Worm (Caenorhabditis elegans) whole organism, L1 larva: ENCODE data around the gene F17C8.3.

Experiments used
- C34B4.2 ChIP-seq: sonication (generic microtip); optimal IDR thresholded peaks from 2 replicates; lab custom pipeline; 2017; ENCODE audit warnings: mild to moderate bottlenecking, missing genetic modification characterization, missing compliant biosample characterization
- aha-1 ChIP-seq: fragments of 150-350 bp; optimal IDR thresholded peaks from 2 replicates; lab custom pipeline; 2014; ENCODE audit warnings: missing biosample characterization, missing genetic modification characterization
- aly-2 ChIP-seq: fragments of 150-350 bp; optimal IDR thresholded peaks from 2 replicates; lab custom pipeline; 2014; ENCODE audit warnings: missing biosample characterization, missing genetic modification characterization
- blmp-1 ChIP-seq: fragments of 150-350 bp; optimal IDR thresholded peaks from 2 replicates; lab custom pipeline; 2014; ENCODE audit warnings: missing biosample characterization, missing genetic modification characterization
- ceh-63 ChIP-seq: fragments of 200-800 bp; sonication (Bioruptor generic); optimal IDR thresholded peaks from 2 replicates; lab custom pipeline; 2018; ENCODE audit warnings: mild to moderate bottlenecking, missing genetic modification characterization, missing compliant biosample characterization
- ceh-88 ChIP-seq: fragments of 200-800 bp; sonication (Bioruptor generic); IDR thresholded peaks from 2 replicates; pipeline ENCODE4 v1.3.6; 2022; ENCODE audit warnings: missing genetic modification characterization, missing compliant biosample characterization
- dsc-1 ChIP-seq: sonication (generic microtip); optimal IDR thresholded peaks from 2 replicates; lab custom pipeline; 2016; ENCODE audit warnings: mild to moderate bottlenecking, missing genetic modification characterization, missing compliant biosample characterization
- efl-1 ChIP-seq, 4 experiments: fragments of 150-350 bp; optimal IDR thresholded peaks in 3 of 4; peaks in 1 of 4; 1 replicate in 1 of 4; 2 replicates in 3 of 4; lab custom pipeline; 2014; ENCODE audit warnings: missing biosample characterization in 2 of 4, missing genetic modification characterization in 2 of 4, missing genetic modification reagents in 2 of 4
- egl-13 ChIP-seq: sonication (generic microtip); optimal IDR thresholded peaks from 2 replicates; lab custom pipeline; 2016; ENCODE audit warnings: missing genotype, missing genetic modification reagents, missing genetic modification characterization, missing compliant biosample characterization
- elt-2 ChIP-seq: sonication (generic microtip); optimal IDR thresholded peaks from 2 replicates; lab custom pipeline; 2016; ENCODE audit warnings: missing genetic modification characterization, mild to moderate bottlenecking, inconsistent platforms, missing compliant biosample characterization, missing genetic modification reagents
- ets-5 ChIP-seq: fragments of 200-800 bp; sonication (Bioruptor generic); IDR thresholded peaks from 2 replicates; pipeline ENCODE4 v1.3.6; 2022; ENCODE audit warnings: missing genetic modification characterization, missing compliant biosample characterization
- fkh-4 ChIP-seq: sonication (generic microtip); optimal IDR thresholded peaks from 2 replicates; lab custom pipeline; 2016; ENCODE audit warnings: missing compliant biosample characterization, missing genetic modification characterization, borderline replicate concordance
- fkh-8 ChIP-seq: sonication (generic microtip); optimal IDR thresholded peaks from 2 replicates; lab custom pipeline; 2016; ENCODE audit warnings: mild to moderate bottlenecking, missing genetic modification characterization, missing compliant biosample characterization
- fos-1 ChIP-seq: fragments of 150-350 bp; optimal IDR thresholded peaks from 2 replicates; lab custom pipeline; 2014; ENCODE audit warnings: missing biosample characterization, missing genetic modification characterization
- grh-1 ChIP-seq: fragments of 200-800 bp; sonication (Bioruptor generic); IDR thresholded peaks from 2 replicates; pipeline ENCODE4 v1.3.6; 2022; ENCODE audit warnings: missing genetic modification reagents, missing genetic modification characterization, missing compliant biosample characterization
- hlh-17 ChIP-seq: fragments of 200-800 bp; sonication (Bioruptor generic); optimal IDR thresholded peaks from 2 replicates; lab custom pipeline; 2018; ENCODE audit warnings: missing genetic modification characterization, mild to moderate bottlenecking, missing compliant biosample characterization, moderate library complexity, borderline replicate concordance
- hlh-4 ChIP-seq: sonication (generic microtip); optimal IDR thresholded peaks from 2 replicates; lab custom pipeline; 2016; ENCODE audit warnings: mild to moderate bottlenecking, missing genetic modification characterization, missing compliant biosample characterization
- irx-1 ChIP-seq: sonication (generic microtip); optimal IDR thresholded peaks from 2 replicates; lab custom pipeline; 2016; ENCODE audit warnings: missing genetic modification characterization, missing compliant biosample characterization
- isw-1 ChIP-seq: fragments of 200-800 bp; sonication (Bioruptor generic); IDR thresholded peaks from 2 replicates; pipeline ENCODE4 v1.3.6; 2022; ENCODE audit warnings: missing genetic modification characterization, missing compliant biosample characterization
- jun-1 ChIP-seq: fragments of 150-350 bp; optimal IDR thresholded peaks from 2 replicates; lab custom pipeline; 2014; ENCODE audit warnings: missing biosample characterization, missing genetic modification reagents, missing genetic modification characterization
- lin-13 ChIP-seq: fragments of 150-350 bp; optimal IDR thresholded peaks from 2 replicates; lab custom pipeline; 2014; ENCODE audit warnings: missing biosample characterization, missing genetic modification reagents, missing genetic modification characterization
- lin-15B ChIP-seq: fragments of 150-350 bp; sonication (generic microtip); optimal IDR thresholded peaks from 3 replicates; lab custom pipeline; 2014; ENCODE audit warnings: missing biosample characterization, missing genetic modification characterization
- lin-35 ChIP-seq, 2 experiments: fragments of 150-350 bp; optimal IDR thresholded peaks; 2 replicates each; lab custom pipeline; 2014; ENCODE audit warnings: missing biosample characterization in 2 of 2, missing genetic modification characterization in 2 of 2, missing genetic modification reagents in 2 of 2
- lin-39 ChIP-seq: fragments of 150-350 bp; optimal IDR thresholded peaks from 2 replicates; lab custom pipeline; 2014; ENCODE audit warnings: missing biosample characterization, missing genetic modification reagents, missing genetic modification characterization
- lsy-2 ChIP-seq, 2 experiments: fragments of 150-350 bp; optimal IDR thresholded peaks; 2 replicates each; lab custom pipeline; 2014; ENCODE audit warnings: missing biosample characterization in 2 of 2, missing genetic modification characterization in 2 of 2
- mdl-1 ChIP-seq, 2 experiments: fragments of 150-350 bp; optimal IDR thresholded peaks; 2 replicates each; lab custom pipeline; 2014 to 2017; ENCODE audit warnings: missing biosample characterization in 2 of 2, missing genetic modification characterization in 2 of 2, inconsistent platforms in 1 of 2
- nhr-19 ChIP-seq: fragments of 200-800 bp; sonication (Bioruptor generic); conservative IDR thresholded peaks from 2 replicates; pipeline ENCODE4 v1.3.6; 2022; ENCODE audit warnings: missing genetic modification characterization, missing compliant biosample characterization
- nhr-20 ChIP-seq: sonication (generic microtip); optimal IDR thresholded peaks from 2 replicates; lab custom pipeline; 2016; ENCODE audit warnings: mild to moderate bottlenecking, missing genetic modification characterization, missing compliant biosample characterization
- nhr-237 ChIP-seq: fragments of 150-350 bp; optimal IDR thresholded peaks from 2 replicates; lab custom pipeline; 2014; ENCODE audit warnings: missing biosample characterization, missing genetic modification characterization
- nhr-47 ChIP-seq: sonication (generic microtip); optimal IDR thresholded peaks from 2 replicates; lab custom pipeline; 2016; ENCODE audit warnings: mild to moderate bottlenecking, missing genetic modification characterization, moderate library complexity, missing compliant biosample characterization
- nhr-77 ChIP-seq: fragments of 150-350 bp; optimal IDR thresholded peaks from 2 replicates; lab custom pipeline; 2014; ENCODE audit warnings: missing biosample characterization, missing genetic modification characterization
- nhr-84 ChIP-seq: sonication (generic microtip); optimal IDR thresholded peaks from 2 replicates; lab custom pipeline; 2017; ENCODE audit warnings: missing biosample characterization, missing genetic modification characterization
- nhr-85 ChIP-seq: sonication (generic microtip); peaks from one replicate; lab custom pipeline; 2016; ENCODE audit warnings: missing genetic modification characterization, inconsistent platforms, missing compliant biosample characterization
- pag-3 ChIP-seq: sonication (generic microtip); optimal IDR thresholded peaks from 2 replicates; lab custom pipeline; 2017; ENCODE audit warnings: missing genetic modification characterization, mild to moderate bottlenecking, missing compliant biosample characterization, antibody characterized with exemption, borderline replicate concordance; ENCODE audit not compliant: insufficient read depth
- pax-3 ChIP-seq: fragments of 200-800 bp; sonication (Bioruptor generic); optimal IDR thresholded peaks from 2 replicates; lab custom pipeline; 2018; ENCODE audit warnings: mild to moderate bottlenecking, missing genetic modification characterization, moderate library complexity, missing compliant biosample characterization
- pqm-1 ChIP-seq: sonication (generic microtip); optimal IDR thresholded peaks from 3 replicates; lab custom pipeline; 2017; ENCODE audit warnings: missing biosample characterization, missing genetic modification characterization
- rnt-1 ChIP-seq: sonication (generic microtip); optimal IDR thresholded peaks from 2 replicates; lab custom pipeline; 2016; ENCODE audit warnings: mild to moderate bottlenecking, missing genetic modification characterization, moderate library complexity, missing compliant biosample characterization
- skn-1 ChIP-seq: fragments of 150-350 bp; optimal IDR thresholded peaks from 2 replicates; lab custom pipeline; 2014; ENCODE audit warnings: missing biosample characterization, missing genetic modification characterization
- sox-4 ChIP-seq: sonication (generic microtip); optimal IDR thresholded peaks from 2 replicates; lab custom pipeline; 2016; ENCODE audit warnings: missing genetic modification characterization, missing compliant biosample characterization
- sup-37 ChIP-seq: fragments of 200-800 bp; sonication (Bioruptor generic); optimal IDR thresholded peaks from 2 replicates; lab custom pipeline; 2018; ENCODE audit warnings: mild to moderate bottlenecking, missing genetic modification characterization, missing compliant biosample characterization
- tbx-2 ChIP-seq: sonication (generic microtip); optimal IDR thresholded peaks from 2 replicates; lab custom pipeline; 2016; ENCODE audit warnings: missing genetic modification characterization, missing compliant biosample characterization
- unc-130 ChIP-seq: fragments of 150-350 bp; optimal IDR thresholded peaks from 2 replicates; lab custom pipeline; 2017; ENCODE audit warnings: missing biosample characterization, missing genetic modification characterization, inconsistent platforms
- unc-30 ChIP-seq: sonication (generic microtip); optimal IDR thresholded peaks from 2 replicates; lab custom pipeline; 2017; ENCODE audit warnings: missing biosample characterization, missing genetic modification characterization
- unc-62 ChIP-seq: fragments of 150-350 bp; optimal IDR thresholded peaks from 2 replicates; lab custom pipeline; 2014; ENCODE audit warnings: missing biosample characterization, missing genetic modification reagents, missing genetic modification characterization
- vab-15 ChIP-seq: sonication (generic microtip); optimal IDR thresholded peaks from 2 replicates; lab custom pipeline; 2017; ENCODE audit warnings: missing genotype, mild to moderate bottlenecking, missing genetic modification characterization, missing compliant biosample characterization
- xbp-1 ChIP-seq: sonication (generic microtip); optimal IDR thresholded peaks from 2 replicates; lab custom pipeline; 2016; ENCODE audit warnings: missing genetic modification characterization, missing compliant biosample characterization
- zag-1 ChIP-seq: fragments of 150-350 bp; optimal IDR thresholded peaks from 2 replicates; lab custom pipeline; 2014; ENCODE audit warnings: missing biosample characterization, missing genetic modification characterization
- zip-4 ChIP-seq: fragments of 200-800 bp; sonication (Bioruptor generic); optimal IDR thresholded peaks from 2 replicates; lab custom pipeline; 2018; ENCODE audit warnings: mild to moderate bottlenecking, missing genetic modification characterization, moderate library complexity, missing compliant biosample characterization
- ztf-11 ChIP-seq, 2 experiments: sonication (generic microtip); optimal IDR thresholded peaks; 2 replicates each; lab custom pipeline; 2016 to 2017; ENCODE audit warnings: missing genetic modification characterization in 2 of 2, missing biosample characterization in 1 of 2, missing compliant biosample characterization in 1 of 2
- ztf-4 ChIP-seq: fragments of 150-350 bp; optimal IDR thresholded peaks from 2 replicates; lab custom pipeline; 2014; ENCODE audit warnings: missing biosample characterization, missing genetic modification characterization

The F17C8.3 gene

DNA sequence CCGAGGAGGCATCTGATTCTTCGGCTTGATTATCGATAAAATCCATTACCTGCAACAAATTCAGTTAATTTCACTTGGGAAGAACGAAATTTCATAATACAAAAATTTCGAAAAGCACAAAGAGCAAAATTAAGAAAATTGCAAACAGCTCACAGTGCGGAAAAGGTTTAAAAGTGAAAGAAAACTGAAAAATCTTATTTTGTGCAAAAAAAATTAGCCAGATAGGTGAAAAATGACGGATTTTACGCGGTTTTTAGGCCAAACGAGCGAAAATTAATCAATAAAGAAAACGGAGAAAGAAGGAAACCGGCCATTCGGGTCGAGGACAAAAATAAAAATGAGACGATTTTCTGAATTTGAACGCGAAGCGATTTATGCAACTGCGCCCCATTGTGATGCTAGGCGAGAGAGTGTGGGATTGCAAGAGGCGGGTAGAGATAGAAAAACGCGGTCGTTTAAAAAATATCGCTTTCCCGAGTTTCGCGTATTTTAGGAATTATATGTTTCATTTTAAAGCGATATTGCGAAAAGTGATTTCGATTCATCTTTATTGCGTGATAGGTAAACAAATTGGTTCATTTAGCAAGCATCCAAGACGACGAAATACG, 11.0 kb upstream of the F17C8.3 start, which contains the start of gene emb-5 (continued):
- TF ChIP-seq aly-2 (tag; lab: Kevin White, UChicago): peak; percentile 7
- TF ChIP-seq vab-15 (tag; lab: Kevin White, UChicago): no peak
- TF ChIP-seq jun-1 (tag; lab: Kevin White, UChicago): peak; percentile 59
- no peak for TF ChIP-seq ztf-11 (tag; optimal IDR thresholded peaks at IDR 0.05; lab: Kevin White, UChicago)
- TF ChIP-seq hlh-4 (tag; lab: Kevin White, UChicago): no peak
- peak; percentile 28 for TF ChIP-seq nhr-77 (tag; lab: Kevin White, UChicago)
- peak; percentile 62 for TF ChIP-seq fkh-8 (tag; lab: Kevin White, UChicago)
- peak; percentile 58; the same call in 1 of the 2 replicates for TF ChIP-seq grh-1 (GFP tag; lab: Robert Waterston, UW)
- TF ChIP-seq nhr-84 (tag; lab: Kevin White, UChicago): no peak
- no peak for TF ChIP-seq unc-62 (GFP tag; lab: Kevin White, UChicago)
- no peak for TF ChIP-seq aha-1 (tag; lab: Kevin White, UChicago)
- TF ChIP-seq mdl-1 (tag; optimal IDR thresholded peaks at IDR 0.05; lab: Kevin White, UChicago): peak in 1 of 2 experiments; percentile 36
- TF ChIP-seq blmp-1 (tag; lab: Kevin White, UChicago): no peak
- TF ChIP-seq sox-4 (tag; lab: Kevin White, UChicago): no peak
- peak; percentile 86 for TF ChIP-seq rnt-1 (tag; lab: Kevin White, UChicago)
- no peak for TF ChIP-seq fkh-4 (tag; lab: Kevin White, UChicago)
- peak; percentile 77 for TF ChIP-seq nhr-47 (tag; lab: Kevin White, UChicago)
- no peak for TF ChIP-seq pqm-1
- peak; percentile 59 for TF ChIP-seq lin-39 (tag; lab: Kevin White, UChicago)
- no peak for TF ChIP-seq dsc-1
- peak; percentile 36 for TF ChIP-seq sup-37 (GFP tag; lab: Kevin White, UChicago)
- peak; percentile 71 for TF ChIP-seq skn-1
- peak; percentile 72 for TF ChIP-seq xbp-1 (tag; lab: Kevin White, UChicago)
- TF ChIP-seq pag-3 (tag; lab: Kevin White, UChicago): no peak
- peak; percentile 39 for TF ChIP-seq fos-1
- TF ChIP-seq unc-30 (tag; lab: Kevin White, UChicago): no peak
- TF ChIP-seq zag-1 (tag; lab: Kevin White, UChicago): no peak
- TF ChIP-seq C34B4.2 (tag; lab: Kevin White, UChicago): no peak
- TF ChIP-seq unc-130 (tag; lab: Kevin White, UChicago): no peak
- peak; percentile 75 for TF ChIP-seq isw-1
- TF ChIP-seq hlh-17: no peak
- no peak for TF ChIP-seq tbx-2 (tag; lab: Kevin White, UChicago)
- no peak for TF ChIP-seq ceh-88
- no peak for TF ChIP-seq zip-4
- TF ChIP-seq nhr-20 (tag; lab: Kevin White, UChicago): peak; percentile 67
- peak; percentile 74 for TF ChIP-seq lin-15B (tag; lab: Kevin White, UChicago)
- TF ChIP-seq egl-13 (tag; lab: Kevin White, UChicago): no peak
- peak in 1 of 2 experiments; percentile 76 for TF ChIP-seq lsy-2 (tag; optimal IDR thresholded peaks at IDR 0.05; lab: Kevin White, UChicago)
- TF ChIP-seq nhr-85: peak; percentile 80

DNA sequence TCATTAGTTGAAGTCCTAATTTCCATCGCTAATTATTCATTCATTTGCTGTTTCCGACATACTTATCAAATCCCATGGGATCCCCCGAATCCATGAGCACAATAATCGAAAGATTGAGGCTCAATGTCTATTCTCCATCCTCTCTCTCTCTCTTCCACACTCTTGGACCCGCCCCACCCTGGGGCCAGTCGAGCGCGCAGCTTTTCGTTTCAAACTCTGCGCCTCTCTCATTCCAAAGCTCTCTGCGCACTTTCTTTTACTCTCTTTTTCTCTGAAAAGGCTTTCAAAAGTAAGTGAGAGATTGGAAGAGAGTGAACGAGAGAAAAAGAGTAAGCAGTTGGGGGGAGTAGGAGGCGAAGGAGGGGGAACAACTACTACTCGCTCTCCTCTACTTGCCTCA, 10.0 kb upstream of the F17C8.3 start, which contains the start of gene acy-1:
acy-1 (plus strand) TSS at position 346 of the 400 bp plus-strand sequence.
- TF ChIP-seq ets-5 (GFP tag; lab: Robert Waterston, UW) (no peak), elt-2 (tag; lab: Kevin White, UChicago) (no peak), ztf-11 (tag; optimal IDR thresholded peaks at IDR 0.05; lab: Kevin White, UChicago) (peak in 1 of 2 experiments; percentile 13), aha-1 (tag; lab: Kevin White, UChicago) (no peak), ztf-4 (tag; lab: Kevin White, UChicago) (no peak), nhr-237 (tag; lab: Kevin White, UChicago) (peak; percentile 46), nhr-20 (tag; lab: Kevin White, UChicago) (peak; percentile 58), isw-1 (peak; percentile 64), lin-15B (tag; lab: Kevin White, UChicago) (peak; percentile 48), pax-3 (peak; percentile 49), irx-1 (tag; lab: Kevin White, UChicago) (peak; percentile 26), jun-1 (tag; lab: Kevin White, UChicago) (peak; percentile 59), fkh-8 (tag; lab: Kevin White, UChicago) (peak; percentile 83), fos-1 (peak; percentile 62), lin-35 (GFP tag; optimal IDR thresholded peaks at IDR 0.05; lab: Kevin White, UChicago) (peak; percentile 50 to 76), lin-13 (GFP tag; lab: Kevin White, UChicago) (peak; percentile 67), efl-1 (optimal IDR thresholded peaks at IDR 0.05; lab: Kevin White, UChicago) (peak; percentile 85 to 88), efl-1 (GFP tag; optimal IDR thresholded peaks at IDR 0.05 in 1 of 2; lab: Kevin White, UChicago) (peak; percentile 76 to 95), ceh-63 (no peak), hlh-4 (tag; lab: Kevin White, UChicago) (no peak), nhr-19 (GFP tag; lab: Robert Waterston, UW) (peak; percentile 73)
